Worm (Caenorhabditis elegans): ENCODE results near the gene ufd-3.
A peak's percentile ranks its signal among the peaks of the same experiment; 100 is the strongest.

ufd-3 gene

ce11 chrII:9980077-9980631 lies 39.6 kb downstream of the ufd-3 start, which contains the start of gene ZK892.6:
Gene ZK892.6 (minus strand): TSS chrII:9980127.
- TF ChIP-seq lin-13 (tag; optimal IDR thresholded peaks at IDR 0.05) (no peak), unc-62 (GFP tag; optimal IDR thresholded peaks at IDR 0.05) (no peak), lin-32 (GFP tag; optimal IDR thresholded peaks at IDR 0.05) (no peak), snpc-4 (tag; optimal IDR thresholded peaks at IDR 0.05) (no peak), hlh-1 (tag; optimal IDR thresholded peaks at IDR 0.05) (no peak), lsy-2 (tag; optimal IDR thresholded peaks at IDR 0.05) (no peak), bed-3 (GFP tag; optimal IDR thresholded peaks at IDR 0.05) (no peak), elt-1 (tag; optimal IDR thresholded peaks at IDR 0.05; ENCODE audit: borderline replicate concordance, insufficient read depth) (no peak), nhr-237 (tag; optimal IDR thresholded peaks at IDR 0.05) (no peak), ceh-43 (GFP tag; optimal IDR thresholded peaks at IDR 0.05) (no peak), M03D4.4 (tag; optimal IDR thresholded peaks at IDR 0.05) (no peak), sptf-1 (tag; optimal IDR thresholded peaks at IDR 0.05) (no peak), nhr-76 (tag; optimal IDR thresholded peaks at IDR 0.05) (no peak), sem-2 (GFP tag; optimal IDR thresholded peaks at IDR 0.05) (no peak), nhr-2 (tag; optimal IDR thresholded peaks at IDR 0.05) (no peak), mls-2 (tag; optimal IDR thresholded peaks at IDR 0.05) (no peak), drap-1 (GFP tag; optimal IDR thresholded peaks at IDR 0.05) (no peak), zip-8 (tag; optimal IDR thresholded peaks at IDR 0.05) (no peak), mep-1 (tag; optimal IDR thresholded peaks at IDR 0.05) (no peak)

ce11 chrII:9981760-9982159 lies 41.2 kb downstream of the ufd-3 start, which contains the start of gene sdz-38:
Gene sdz-38 (minus strand): TSS chrII:9981860.
- no peak for TF ChIP-seq lin-13 (tag; optimal IDR thresholded peaks at IDR 0.05)
- no peak for TF ChIP-seq tbx-8 (GFP tag; optimal IDR thresholded peaks at IDR 0.05)
- no peak for TF ChIP-seq bed-3 (GFP tag; optimal IDR thresholded peaks at IDR 0.05)
- TF ChIP-seq nhr-76 (tag; optimal IDR thresholded peaks at IDR 0.05), result no peak
- TF ChIP-seq pha-4 (tag; optimal IDR thresholded peaks at IDR 0.05), result no peak
- TF ChIP-seq sem-2 (GFP tag; optimal IDR thresholded peaks at IDR 0.05), result no peak
- no peak for TF ChIP-seq lin-32 (GFP tag; optimal IDR thresholded peaks at IDR 0.05)
- TF ChIP-seq M03D4.4 (tag; optimal IDR thresholded peaks at IDR 0.05), result no peak
- no peak for TF ChIP-seq lsy-2 (tag; optimal IDR thresholded peaks at IDR 0.05)
- TF ChIP-seq snpc-4 (tag; optimal IDR thresholded peaks at IDR 0.05), result no peak
- no peak for TF ChIP-seq ceh-83 (GFP tag; optimal IDR thresholded peaks at IDR 0.05)

ce11 chrII:9982437-9982836 lies 41.9 kb downstream of the ufd-3 start:
- TF ChIP-seq nhr-76 (tag; optimal IDR thresholded peaks at IDR 0.05), result no peak
- TF ChIP-seq ces-1 (GFP tag; optimal IDR thresholded peaks at IDR 0.05), result peak; percentile 93

ce11 chrII:9984866-9985336 lies 44.3 kb downstream of the ufd-3 start:
- TF ChIP-seq elt-3 (tag; optimal IDR thresholded peaks at IDR 0.05) (no peak), nhr-237 (tag; optimal IDR thresholded peaks at IDR 0.05) (no peak), unc-120 (tag; optimal IDR thresholded peaks at IDR 0.05; ENCODE audit: poor library complexity, severe bottlenecking) (peak; percentile 86), flh-1 (GFP tag; optimal IDR thresholded peaks at IDR 0.05) (no peak), nhr-12 (tag; optimal IDR thresholded peaks at IDR 0.05) (no peak), lin-32 (GFP tag; optimal IDR thresholded peaks at IDR 0.05) (no peak), tbx-8 (GFP tag; optimal IDR thresholded peaks at IDR 0.05) (no peak), unc-62 (GFP tag; optimal IDR thresholded peaks at IDR 0.05) (peak; percentile 89), mls-2 (tag; optimal IDR thresholded peaks at IDR 0.05) (peak; percentile 21), sptf-1 (tag; optimal IDR thresholded peaks at IDR 0.05) (peak; percentile 42), mep-1 (tag; optimal IDR thresholded peaks at IDR 0.05) (peak; percentile 53), zip-8 (tag; optimal IDR thresholded peaks at IDR 0.05) (no peak), ztf-11 (tag; optimal IDR thresholded peaks at IDR 0.05) (no peak), snpc-4 (tag; optimal IDR thresholded peaks at IDR 0.05) (no peak), lin-13 (tag; optimal IDR thresholded peaks at IDR 0.05) (no peak), nhr-28 (tag; optimal IDR thresholded peaks at IDR 0.05) (no peak), ceh-83 (GFP tag; optimal IDR thresholded peaks at IDR 0.05) (no peak), hlh-1 (tag; optimal IDR thresholded peaks at IDR 0.05) (peak; percentile 2), drap-1 (GFP tag; optimal IDR thresholded peaks at IDR 0.05) (no peak), nhr-76 (tag; optimal IDR thresholded peaks at IDR 0.05) (no peak), lsy-2 (tag; optimal IDR thresholded peaks at IDR 0.05) (no peak), mab-5 (tag; optimal IDR thresholded peaks at IDR 0.05) (no peak), ceh-39 (tag; optimal IDR thresholded peaks at IDR 0.05) (no peak), ceh-43 (GFP tag; optimal IDR thresholded peaks at IDR 0.05) (no peak), unc-39 (tag; optimal IDR thresholded peaks at IDR 0.05) (no peak), cnd-1 (tag; optimal IDR thresholded peaks at IDR 0.05) (no peak), pha-4 (tag; optimal IDR thresholded peaks at IDR 0.05) (no peak), blmp-1 (tag; optimal IDR thresholded peaks at IDR 0.05) (no peak), nhr-2 (tag; optimal IDR thresholded peaks at IDR 0.05) (no peak), ces-1 (GFP tag; optimal IDR thresholded peaks at IDR 0.05) (no peak), M03D4.4 (tag; optimal IDR thresholded peaks at IDR 0.05) (no peak)

Data from whole organism, mixed stage, embryonic.